Worm (Caenorhabditis elegans): ENCODE results near the gene catp-2.

- TF ChIP-seq tab-1 (GFP tag; IDR thresholded peaks at IDR 0.05) (no peak), klf-2 (GFP tag; conservative IDR thresholded peaks at IDR 0.05) (no peak), cog-1 (tag; optimal IDR thresholded peaks at IDR 0.05) (no peak), med-1 (GFP tag; optimal IDR thresholded peaks at IDR 0.05; ENCODE audit: insufficient read depth) (no peak), ztf-23 (GFP tag; IDR thresholded peaks at IDR 0.05) (no peak), ztf-29 (GFP tag; IDR thresholded peaks at IDR 0.05) (no peak), flt-1 (GFP tag; IDR thresholded peaks at IDR 0.05) (no peak), T22C8.4 (GFP tag; IDR thresholded peaks at IDR 0.05) (no peak), ref-1 (GFP tag; conservative IDR thresholded peaks at IDR 0.05) (no peak)
These were observed 590 bp downstream of the catp-2 start for ce11 chrV:4935096-4935495.

Data from whole organism, midembryonic.